Fruit fly (Drosophila melanogaster) whole organism, embryonic: ENCODE results near the gene mask.
A peak's percentile ranks its signal among the peaks of the same experiment; 100 is the strongest.

Experiments used
- BEAF-32 ChIP-seq: fragments of 200-800 bp; sonication (Bioruptor generic); optimal IDR thresholded peaks from 3 replicates; lab custom pipeline; 2017; ENCODE audit warnings: missing biosample characterization, missing genetic modification characterization, mild to moderate bottlenecking, moderate library complexity, missing genetic modification reagents
- CG10654 ChIP-seq: fragments of 200-800 bp; sonication (Bioruptor generic); optimal IDR thresholded peaks from 2 replicates; lab custom pipeline; 2016; ENCODE audit warnings: missing biosample characterization, missing genetic modification characterization
- CG11560 ChIP-seq: fragments of 200-800 bp; sonication (Bioruptor generic); IDR thresholded peaks from 3 replicates; pipeline ENCODE4 v1.3.6; 2022; ENCODE audit warnings: missing biosample characterization, missing genetic modification characterization
- CG15011 ChIP-seq: fragments of 200-800 bp; sonication (Bioruptor generic); optimal IDR thresholded peaks from 3 replicates; lab custom pipeline; 2018; ENCODE audit warnings: missing biosample characterization, mild to moderate bottlenecking, missing genetic modification characterization
- CG1602 ChIP-seq: fragments of 200-800 bp; sonication (Bioruptor generic); optimal IDR thresholded peaks from 3 replicates; lab custom pipeline; 2016; ENCODE audit warnings: missing biosample characterization, missing genetic modification characterization
- CG1603 ChIP-seq: fragments of 200-800 bp; sonication (Bioruptor generic); optimal IDR thresholded peaks from 2 replicates; lab custom pipeline; 2019; ENCODE audit warnings: missing biosample characterization, mild to moderate bottlenecking, missing genetic modification characterization, moderate library complexity
- CG17568 ChIP-seq: fragments of 200-800 bp; sonication (Bioruptor generic); optimal IDR thresholded peaks from 2 replicates; lab custom pipeline; 2018; ENCODE audit warnings: missing biosample characterization, mild to moderate bottlenecking, missing genetic modification characterization, moderate library complexity
- CG17912 ChIP-seq: fragments of 200-800 bp; sonication (Bioruptor generic); optimal IDR thresholded peaks from 2 replicates; lab custom pipeline; 2018; ENCODE audit warnings: missing biosample characterization, mild to moderate bottlenecking, missing genetic modification characterization
- CG18262 ChIP-seq: fragments of 200-800 bp; optimal IDR thresholded peaks from 3 replicates; lab custom pipeline; 2019; ENCODE audit warnings: missing biosample characterization, mild to moderate bottlenecking, missing genetic modification characterization, moderate library complexity
- CG2202 ChIP-seq: fragments of 200-800 bp; sonication (Bioruptor generic); optimal IDR thresholded peaks from 2 replicates; lab custom pipeline; 2018; ENCODE audit warnings: missing biosample characterization, mild to moderate bottlenecking, missing genetic modification characterization
- CG2889 ChIP-seq: fragments of 200-800 bp; sonication (Bioruptor generic); IDR thresholded peaks from 3 replicates; pipeline ENCODE4 v1.3.6; 2022; ENCODE audit warnings: missing biosample characterization, missing genetic modification characterization
- CG32767 ChIP-seq: fragments of 200-800 bp; sonication (Bioruptor generic); IDR thresholded peaks from 2 replicates; pipeline ENCODE4 v1.3.6; 2022; ENCODE audit warnings: missing biosample characterization, missing genetic modification characterization
- CG3407 ChIP-seq: fragments of 200-800 bp; sonication (Bioruptor generic); optimal IDR thresholded peaks from 2 replicates; lab custom pipeline; 2018; ENCODE audit warnings: missing biosample characterization, mild to moderate bottlenecking, missing genetic modification characterization
- CG3838 ChIP-seq: fragments of 200-800 bp; sonication (Bioruptor generic); optimal IDR thresholded peaks from 3 replicates; lab custom pipeline; 2016; ENCODE audit warnings: missing biosample characterization, missing genetic modification characterization
- CG4282 ChIP-seq: fragments of 200-800 bp; sonication (Bioruptor generic); optimal IDR thresholded peaks from 2 replicates; lab custom pipeline; 2016; ENCODE audit warnings: missing biosample characterization, missing genetic modification characterization
- CG5180 ChIP-seq: fragments of 200-800 bp; sonication (Bioruptor generic); optimal IDR thresholded peaks from 3 replicates; lab custom pipeline; 2017; ENCODE audit warnings: missing biosample characterization, missing genetic modification characterization, mild to moderate bottlenecking, moderate library complexity, missing genetic modification reagents
- CG7357 ChIP-seq: fragments of 200-800 bp; sonication (Bioruptor generic); IDR thresholded peaks from 3 replicates; pipeline ENCODE4 v1.3.6; 2022; ENCODE audit warnings: missing biosample characterization, missing genetic modification characterization
- CG9876 ChIP-seq: fragments of 200-800 bp; sonication (Bioruptor generic); optimal IDR thresholded peaks from 2 replicates; lab custom pipeline; 2016; ENCODE audit warnings: missing biosample characterization, missing genetic modification characterization
- Chrac-16 ChIP-seq: fragments of 200-800 bp; sonication (Bioruptor generic); optimal IDR thresholded peaks from 3 replicates; lab custom pipeline; 2016; ENCODE audit warnings: missing biosample characterization, missing genetic modification characterization
- CrebB ChIP-seq: fragments of 200-800 bp; sonication (Bioruptor generic); optimal IDR thresholded peaks from 3 replicates; lab custom pipeline; 2018; ENCODE audit warnings: missing biosample characterization, mild to moderate bottlenecking, missing genetic modification characterization
- Deaf1 ChIP-seq: fragments of 200-800 bp; optimal IDR thresholded peaks from 3 replicates; lab custom pipeline; 2019; ENCODE audit warnings: missing biosample characterization, mild to moderate bottlenecking, missing genetic modification characterization, moderate library complexity
- Doc3 ChIP-seq: fragments of 200-800 bp; sonication (Bioruptor generic); IDR thresholded peaks from 3 replicates; pipeline ENCODE4 v1.3.6; 2022; ENCODE audit warnings: missing biosample characterization, missing genetic modification characterization; ENCODE audit not compliant: partially characterized antibody
- Dp ChIP-seq: fragments of 200-800 bp; sonication (Bioruptor generic); optimal IDR thresholded peaks from 2 replicates; lab custom pipeline; 2018; ENCODE audit warnings: missing biosample characterization, mild to moderate bottlenecking, missing genetic modification characterization, moderate library complexity
- E2f1 ChIP-seq: fragments of 200-800 bp; sonication (Bioruptor generic); IDR thresholded peaks from 2 replicates; pipeline ENCODE4 v1.3.6; 2022; ENCODE audit warnings: missing biosample characterization, missing genetic modification characterization
- Eip74EF ChIP-seq, 2 experiments: fragments of 200-800 bp in 1 of 2; fragments of >200 bp in 1 of 2; sonication (Bioruptor generic) in 1 of 2; optimal IDR thresholded peaks; 2 replicates each; lab custom pipeline; 2017 to 2019; ENCODE audit warnings: missing biosample characterization in 2 of 2, missing genetic modification characterization in 2 of 2, mild to moderate bottlenecking in 1 of 2, moderate library complexity in 1 of 2
- Hr3 ChIP-seq: fragments of 200-800 bp; sonication (Bioruptor generic); optimal IDR thresholded peaks from 3 replicates; lab custom pipeline; 2016; ENCODE audit warnings: missing biosample characterization, missing genetic modification characterization
- Hr39 ChIP-seq: fragments of >200 bp; optimal IDR thresholded peaks from 2 replicates; lab custom pipeline; 2017
- NFAT ChIP-seq: fragments of 200-800 bp; sonication (Bioruptor generic); IDR thresholded peaks from 2 replicates; pipeline ENCODE4 v1.3.6; 2022; ENCODE audit warnings: missing biosample characterization, missing genetic modification characterization
- Taf1 ChIP-seq: fragments of 200-800 bp; sonication (Bioruptor generic); IDR thresholded peaks from 2 replicates; pipeline ENCODE4 v1.3.6; 2022; ENCODE audit warnings: missing biosample characterization, missing genetic modification characterization
- amos ChIP-seq: fragments of 200-800 bp; sonication (Bioruptor generic); IDR thresholded peaks from 2 replicates; pipeline ENCODE4 v1.3.6; 2022; ENCODE audit warnings: missing biosample characterization, missing genetic modification characterization; ENCODE audit not compliant: partially characterized antibody
- ara ChIP-seq: fragments of 200-800 bp; sonication (Bioruptor generic); IDR thresholded peaks from 2 replicates; pipeline ENCODE4 v1.3.6; 2022; ENCODE audit warnings: missing biosample characterization, missing genetic modification characterization
- cas ChIP-seq: fragments of 200-800 bp; sonication (Bioruptor generic); IDR thresholded peaks from 2 replicates; pipeline ENCODE4 v1.3.6; 2022; ENCODE audit warnings: missing biosample characterization, missing genetic modification characterization
- croc ChIP-seq: fragments of 200-800 bp; sonication (Bioruptor generic); conservative IDR thresholded peaks from 3 replicates; pipeline ENCODE4 v1.3.6; 2022; ENCODE audit warnings: missing biosample characterization, missing genetic modification characterization
- dysf ChIP-seq: fragments of 200-800 bp; sonication (Bioruptor generic); IDR thresholded peaks from 3 replicates; pipeline ENCODE4 v1.3.6; 2022; ENCODE audit warnings: missing biosample characterization, missing genetic modification characterization
- eve ChIP-seq, 2 experiments: fragments of >200 bp; optimal IDR thresholded peaks; 2 replicates each; lab custom pipeline; 2017; ENCODE audit warnings: missing biosample characterization in 2 of 2, missing genetic modification characterization in 2 of 2
- exex ChIP-seq: fragments of 200-800 bp; sonication (Bioruptor generic); optimal IDR thresholded peaks from 4 replicates; lab custom pipeline; 2018; ENCODE audit warnings: missing biosample characterization, mild to moderate bottlenecking, missing genetic modification characterization, moderate library complexity
- h ChIP-seq: fragments of >200 bp; optimal IDR thresholded peaks from 2 replicates; lab custom pipeline; 2017
- hb ChIP-seq: fragments of 200-800 bp; sonication (Bioruptor generic); IDR thresholded peaks from 3 replicates; pipeline ENCODE4 v1.3.6; 2022; ENCODE audit warnings: missing biosample characterization, missing genetic modification characterization; ENCODE audit not compliant: partially characterized antibody
- inv ChIP-seq: fragments of 200-800 bp; sonication (Bioruptor generic); IDR thresholded peaks from 2 replicates; pipeline ENCODE4 v1.3.6; 2022; ENCODE audit warnings: missing biosample characterization, missing genetic modification characterization; ENCODE audit not compliant: partially characterized antibody
- kni ChIP-seq: fragments of 200-800 bp; sonication (Bioruptor generic); optimal IDR thresholded peaks from 3 replicates; lab custom pipeline; 2017; ENCODE audit warnings: mild to moderate bottlenecking, missing biosample characterization, missing genetic modification reagents, missing genetic modification characterization
- lov ChIP-seq, 2 experiments: fragments of 200-800 bp in 1 of 2; fragments of >200 bp in 1 of 2; sonication (Bioruptor generic) in 1 of 2; IDR thresholded peaks in 1 of 2; optimal IDR thresholded peaks in 1 of 2; 2 replicates in 1 of 2; 3 replicates in 1 of 2; pipeline versions ENCODE4 v1.3.6 to Lab custom; 2017 to 2022; ENCODE audit warnings: missing biosample characterization in 1 of 2, missing genetic modification characterization in 1 of 2
- phol ChIP-seq: fragments of 200-800 bp; sonication (Bioruptor generic); optimal IDR thresholded peaks from 3 replicates; lab custom pipeline; 2018; ENCODE audit warnings: missing biosample characterization, mild to moderate bottlenecking, missing genetic modification characterization, moderate library complexity
- pros ChIP-seq: fragments of 200-800 bp; sonication (Bioruptor generic); optimal IDR thresholded peaks from 3 replicates; lab custom pipeline; 2019; ENCODE audit warnings: missing biosample characterization, mild to moderate bottlenecking, missing genetic modification characterization, moderate library complexity
- sob ChIP-seq: fragments of 200-800 bp; sonication (Bioruptor generic); IDR thresholded peaks from 2 replicates; pipeline ENCODE4 v1.3.6; 2022; ENCODE audit warnings: missing biosample characterization, missing genetic modification characterization
- tin ChIP-seq: fragments of 200-800 bp; sonication (Bioruptor generic); optimal IDR thresholded peaks from 3 replicates; lab custom pipeline; 2016; ENCODE audit warnings: missing biosample characterization, missing genetic modification characterization
- twi ChIP-seq: fragments of 200-800 bp; optimal IDR thresholded peaks from 2 replicates; lab custom pipeline; 2019; ENCODE audit warnings: missing biosample characterization, mild to moderate bottlenecking, missing genetic modification characterization, moderate library complexity
- wor ChIP-seq: fragments of 200-800 bp; sonication (Bioruptor generic); IDR thresholded peaks from 2 replicates; pipeline ENCODE4 v1.3.6; 2022; ENCODE audit warnings: missing biosample characterization, missing genetic modification characterization
- zen ChIP-seq: fragments of 200-800 bp; sonication (Bioruptor generic); optimal IDR thresholded peaks from 3 replicates; lab custom pipeline; 2018; ENCODE audit warnings: missing biosample characterization, mild to moderate bottlenecking, missing genetic modification characterization, moderate library complexity

mask gene

dm6 chr3R:24294784-24295555 is 64.6 kb downstream of the mask start, which contains the start of gene crb (continued):
- TF ChIP-seq tin (GFP tag; lab: Kevin White, UChicago) (peak; percentile 49), hb (GFP tag; lab: Robert Waterston, UW) (0 out of 3 replicates have a peak, but pooled peaks have one; percentile 57), cas (GFP tag; lab: Robert Waterston, UW) (no peak), sob (GFP tag; lab: Robert Waterston, UW) (peak; percentile 67), CG15011 (GFP tag; lab: Kevin White, UChicago) (no peak), CG2889 (GFP tag; lab: Robert Waterston, UW) (no peak), CG3407 (GFP tag; lab: Kevin White, UChicago) (no peak), Hr3 (peak; percentile 36), E2f1 (peak; percentile 28; the same call in 1 of the 2 replicates), exex (peak; percentile 23), CG9876 (no peak), kni (GFP tag; lab: Kevin White, UChicago) (peak; percentile 5), eve (GFP tag; optimal IDR thresholded peaks at IDR 0.05; lab: Kevin White, UChicago) (no peak), Chrac-16 (GFP tag; lab: Kevin White, UChicago) (peak; percentile 41), CG32767 (GFP tag; lab: Robert Waterston, UW) (no peak), CG1602 (GFP tag; lab: Kevin White, UChicago) (peak; percentile 11), CG5180 (peak; percentile 54), twi (tag; lab: Kevin White, UChicago) (no peak), dysf (GFP tag; lab: Robert Waterston, UW) (peak; percentile 48; the same call in 2 of the 3 replicates), phol (tag; lab: Kevin White, UChicago) (peak; percentile 35), CG7357 (GFP tag; lab: Robert Waterston, UW) (no peak), Eip74EF (GFP tag; optimal IDR thresholded peaks at IDR 0.05; lab: Kevin White, UChicago) (peak in 1 of 2 experiments; percentile 39), CG18262 (tag; lab: Kevin White, UChicago) (peak; percentile 38), Taf1 (GFP tag; lab: Robert Waterston, UW) (no peak), lov (optimal IDR thresholded peaks at IDR 0.05; lab: Kevin White, UChicago) (no peak), lov (GFP tag; IDR thresholded peaks at IDR 0.05; lab: Robert Waterston, UW) (0 out of 3 replicates have a peak, but pooled peaks have one; percentile 33), Dp (GFP tag; lab: Kevin White, UChicago) (peak; percentile 77), CG2202 (peak; percentile 22), CG4282 (GFP tag; lab: Kevin White, UChicago) (peak; percentile 94), inv (GFP tag; lab: Robert Waterston, UW) (peak; percentile 40; the same call in 1 of the 2 replicates), CG10654 (peak; percentile 0), CG17568 (GFP tag; lab: Kevin White, UChicago) (peak; percentile 36), Deaf1 (peak; percentile 69), wor (GFP tag; lab: Robert Waterston, UW) (no peak), zen (peak; percentile 49), pros (GFP tag; lab: Kevin White, UChicago) (no peak), BEAF-32 (peak; percentile 42), amos (peak; percentile 63), CG11560 (tag; lab: Robert Waterston, UW) (no peak), ara (GFP tag; lab: Robert Waterston, UW) (peak; percentile 53), CG17912 (GFP tag; lab: Kevin White, UChicago) (peak; percentile 57), h (lab: Kevin White, UChicago) (no peak), NFAT (GFP tag; lab: Robert Waterston, UW) (peak; percentile 79), Hr39 (lab: Kevin White, UChicago) (no peak), croc (GFP tag; lab: Robert Waterston, UW) (no peak), CrebB (tag; lab: Kevin White, UChicago) (peak; percentile 67), CG3838 (no peak), CG1603 (tag; lab: Kevin White, UChicago) (peak; percentile 83), Doc3 (no peak)
